Worm (Caenorhabditis elegans): Measurements from ENCODE around the gene K09A9.8.

The K09A9.8 gene

ce11 chrX:15593366-15593765 lies 3.6 kb downstream of the K09A9.8 start:
- TF ChIP-seq sdc-2 (tag; optimal IDR thresholded peaks at IDR 0.05) (no peak), ceh-34 (tag; optimal IDR thresholded peaks at IDR 0.05) (no peak), pha-4 (tag; optimal IDR thresholded peaks at IDR 0.05) (no peak), ahr-1 (tag; optimal IDR thresholded peaks at IDR 0.05) (no peak), ceh-45 (GFP tag; IDR thresholded peaks at IDR 0.05) (no peak), ceh-24 (tag; optimal IDR thresholded peaks at IDR 0.05) (no peak), ama-1 (optimal IDR thresholded peaks at IDR 0.05) (no peak), elt-2 (tag; optimal IDR thresholded peaks at IDR 0.05) (no peak), fkh-10 (GFP tag; optimal IDR thresholded peaks at IDR 0.05) (no peak)

- TF ChIP-seq rnt-1 (tag; optimal IDR thresholded peaks at IDR 0.05) (no peak), pat-9 (tag; optimal IDR thresholded peaks at IDR 0.05) (no peak), T23F11.4 (GFP tag; optimal IDR thresholded peaks at IDR 0.05) (no peak), che-1 (tag; optimal IDR thresholded peaks at IDR 0.05) (no peak)
Observed at ce11 chrX:15591068-15591467, 5.9 kb downstream of the K09A9.8 start, which contains the start of gene usp-33. TSS of gene usp-33 (plus strand) at chrX:15591368.

- TF ChIP-seq hlh-8 (tag; optimal IDR thresholded peaks at IDR 0.05) (no peak), elt-4 (tag; optimal IDR thresholded peaks at IDR 0.05) (no peak), sox-2 (GFP tag; IDR thresholded peaks at IDR 0.05) (no peak), pha-4 (tag; optimal IDR thresholded peaks at IDR 0.05) (no peak), F13H6.1 (tag; optimal IDR thresholded peaks at IDR 0.05) (no peak), ceh-30 (tag; optimal IDR thresholded peaks at IDR 0.05) (no peak), madf-2 (tag; optimal IDR thresholded peaks at IDR 0.05) (no peak), ceh-45 (GFP tag; IDR thresholded peaks at IDR 0.05) (no peak)
Observed at ce11 chrX:15590347-15590928, 6.5 kb downstream of the K09A9.8 start, which contains the start of gene gas-1. TSS of gene gas-1 (minus strand) at chrX:15590397.

- TF ChIP-seq pat-9 (tag; optimal IDR thresholded peaks at IDR 0.05) (no peak), rnt-1 (tag; optimal IDR thresholded peaks at IDR 0.05) (no peak), nhr-232 (tag; optimal IDR thresholded peaks at IDR 0.05) (no peak), elt-2 (tag; optimal IDR thresholded peaks at IDR 0.05) (no peak), T23F11.4 (GFP tag; optimal IDR thresholded peaks at IDR 0.05) (no peak), nfya-1 (tag; optimal IDR thresholded peaks at IDR 0.05) (no peak), unc-3 (GFP tag; conservative IDR thresholded peaks at IDR 0.05) (no peak), unc-3 (tag; optimal IDR thresholded peaks at IDR 0.05) (no peak), pros-1 (tag; optimal IDR thresholded peaks at IDR 0.05) (no peak), eyg-1 (tag; optimal IDR thresholded peaks at IDR 0.05) (no peak), pax-1 (tag; optimal IDR thresholded peaks at IDR 0.05) (no peak), ttx-3 (tag; optimal IDR thresholded peaks at IDR 0.05) (no peak), unc-42 (tag; optimal IDR thresholded peaks at IDR 0.05) (no peak)
Observed at ce11 chrX:15586192-15586591, 10.8 kb downstream of the K09A9.8 start.

- TF ChIP-seq K09A11.1 (tag; optimal IDR thresholded peaks at IDR 0.05; ENCODE audit: insufficient read depth): no peak
- TF ChIP-seq che-1 (tag; optimal IDR thresholded peaks at IDR 0.05): no peak
- TF ChIP-seq syd-9 (tag; optimal IDR thresholded peaks at IDR 0.05): no peak
- TF ChIP-seq unc-3 (GFP tag; conservative IDR thresholded peaks at IDR 0.05): no peak
- TF ChIP-seq unc-3 (tag; optimal IDR thresholded peaks at IDR 0.05): no peak
- TF ChIP-seq hlh-6 (tag; optimal IDR thresholded peaks at IDR 0.05): no peak
- TF ChIP-seq ahr-1 (tag; optimal IDR thresholded peaks at IDR 0.05): no peak
- TF ChIP-seq ama-1 (optimal IDR thresholded peaks at IDR 0.05): no peak
- no peak for TF ChIP-seq ceh-34 (tag; optimal IDR thresholded peaks at IDR 0.05)
- TF ChIP-seq tbx-2 (tag; optimal IDR thresholded peaks at IDR 0.05): no peak
Observed at ce11 chrX:15585144-15585543, 11.8 kb downstream of the K09A9.8 start.

- TF ChIP-seq ceh-6 (GFP tag; optimal IDR thresholded peaks at IDR 0.05) (no peak), sox-2 (GFP tag; IDR thresholded peaks at IDR 0.05) (no peak), unc-86 (tag; optimal IDR thresholded peaks at IDR 0.05) (no peak), ets-4 (tag; optimal IDR thresholded peaks at IDR 0.05) (no peak), T23F11.4 (GFP tag; optimal IDR thresholded peaks at IDR 0.05) (no peak), ceh-9 (tag; optimal IDR thresholded peaks at IDR 0.05) (no peak), dmd-4 (tag; optimal IDR thresholded peaks at IDR 0.05; ENCODE audit: borderline replicate concordance) (no peak), eyg-1 (tag; optimal IDR thresholded peaks at IDR 0.05) (no peak), tbx-7 (tag; optimal IDR thresholded peaks at IDR 0.05) (no peak), gmeb-2 (tag; optimal IDR thresholded peaks at IDR 0.05) (no peak), C08G9.2 (tag; optimal IDR thresholded peaks at IDR 0.05) (no peak), unc-3 (GFP tag; conservative IDR thresholded peaks at IDR 0.05) (no peak), unc-3 (tag; optimal IDR thresholded peaks at IDR 0.05) (no peak), tbx-2 (tag; optimal IDR thresholded peaks at IDR 0.05) (no peak), ceh-48 (tag; optimal IDR thresholded peaks at IDR 0.05) (no peak), che-1 (tag; optimal IDR thresholded peaks at IDR 0.05) (no peak), C38D4.7 (GFP tag; optimal IDR thresholded peaks at IDR 0.05) (no peak)
Observed at ce11 chrX:15576942-15577341, 20.0 kb downstream of the K09A9.8 start, which contains the start of gene K09A9.6. TSS of gene K09A9.6 (plus strand) at chrX:15577242.
